Fruit fly (Drosophila melanogaster): Measurements from ENCODE around the gene CG7246.

CG7246 gene

DNA sequence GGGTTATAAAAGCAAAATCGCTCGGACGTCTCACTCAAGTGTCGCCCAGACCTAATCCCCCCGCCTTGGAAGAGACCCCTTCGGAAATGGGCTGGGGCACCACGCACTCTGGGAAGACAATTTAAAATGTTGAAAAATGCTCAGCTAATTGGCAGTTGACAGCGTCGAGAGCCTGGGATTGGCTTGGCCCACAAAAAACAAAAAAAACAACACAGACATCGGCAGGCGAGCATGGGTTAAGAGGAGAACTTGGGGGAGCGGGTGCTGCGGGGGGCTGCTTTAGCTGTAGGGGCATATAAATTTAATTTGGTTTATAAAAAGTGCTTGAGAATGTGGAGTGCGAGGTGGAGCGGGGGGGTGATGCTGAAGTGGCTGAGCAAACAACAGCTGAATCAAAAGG lies 41.6 kb upstream of the CG7246 start (continued):
- TF ChIP-seq CG1647 (GFP tag; optimal IDR thresholded peaks at IDR 0.05) (no peak), Pdp1 (GFP tag; optimal IDR thresholded peaks at IDR 0.05) (peak in 1 of 2 experiments; percentile 12), pb (GFP tag; optimal IDR thresholded peaks at IDR 0.05) (no peak), CG10979 (tag; optimal IDR thresholded peaks at IDR 0.05) (no peak), repo (GFP tag; optimal IDR thresholded peaks at IDR 0.05) (no peak), Doc3 (GFP tag; IDR thresholded peaks at IDR 0.05; ENCODE audit: partially characterized antibody) (no peak), abd-A (tag; optimal IDR thresholded peaks at IDR 0.05) (peak; percentile 67), z (GFP tag; IDR thresholded peaks at IDR 0.05) (peak; percentile 47; the same call in 1 of the 3 replicates), bowl (GFP tag; IDR thresholded peaks at IDR 0.05) (no peak), CG14860 (GFP tag; IDR thresholded peaks at IDR 0.05; ENCODE audit: partially characterized antibody) (no peak), fd3F (GFP tag; optimal IDR thresholded peaks at IDR 0.05) (no peak), Med (GFP tag) (peak; percentile 51), CG6683 (GFP tag; optimal IDR thresholded peaks at IDR 0.05) (no peak), CG1603 (tag; optimal IDR thresholded peaks at IDR 0.05) (no peak), ken (GFP tag; IDR thresholded peaks at IDR 0.05) (no peak), CG30403 (GFP tag; optimal IDR thresholded peaks at IDR 0.05) (no peak), B-H1 (GFP tag; IDR thresholded peaks at IDR 0.05) (no peak), CG6272 (GFP tag; IDR thresholded peaks at IDR 0.05) (no peak), Nf-YB (GFP tag; optimal IDR thresholded peaks at IDR 0.05) (peak; percentile 15), Sox100B (GFP tag; optimal IDR thresholded peaks at IDR 0.05) (no peak), Ets65A (GFP tag) (peak; percentile 36), row (GFP tag; IDR thresholded peaks at IDR 0.05) (peak; percentile 22; the same call in 2 of the 3 replicates), gcm2 (GFP tag; optimal IDR thresholded peaks at IDR 0.05) (no peak), yki (optimal IDR thresholded peaks at IDR 0.05) (no peak), CG18619 (GFP tag; optimal IDR thresholded peaks at IDR 0.05) (no peak), Mrtf (GFP tag; IDR thresholded peaks at IDR 0.05) (no peak), CG12769 (tag; optimal IDR thresholded peaks at IDR 0.05) (peak; percentile 51), pnt (GFP tag; optimal IDR thresholded peaks at IDR 0.05) (no peak), sd (tag; optimal IDR thresholded peaks at IDR 0.05) (peak; percentile 15), CG2889 (GFP tag; IDR thresholded peaks at IDR 0.05) (no peak), Scr (GFP tag; IDR thresholded peaks at IDR 0.05; ENCODE audit: partially characterized antibody) (no peak), D19B (GFP tag; optimal IDR thresholded peaks at IDR 0.05) (no peak), HmgD (GFP tag; optimal IDR thresholded peaks at IDR 0.05) (no peak), crol (GFP tag; IDR thresholded peaks at IDR 0.05) (peak; percentile 88), odd (GFP tag; optimal IDR thresholded peaks at IDR 0.05) (no peak), CG3163 (GFP tag; optimal IDR thresholded peaks at IDR 0.05) (no peak), CG10321 (GFP tag; IDR thresholded peaks at IDR 0.05) (no peak), lab (GFP tag; optimal IDR thresholded peaks at IDR 0.05) (peak; percentile 10), CG7357 (GFP tag; IDR thresholded peaks at IDR 0.05) (no peak), klu (GFP tag; IDR thresholded peaks at IDR 0.05) (0 out of 2 replicates have a peak, but pooled peaks have one; percentile 8), ash1 (GFP tag; optimal IDR thresholded peaks at IDR 0.05) (no peak), Side (GFP tag; optimal IDR thresholded peaks at IDR 0.05) (no peak), CG18599 (GFP tag; optimal IDR thresholded peaks at IDR 0.05) (peak; percentile 14), prd (optimal IDR thresholded peaks at IDR 0.05) (no peak), prd (GFP tag; IDR thresholded peaks at IDR 0.05) (no peak), nau (GFP tag; optimal IDR thresholded peaks at IDR 0.05) (peak; percentile 62), YL-1 (GFP tag; optimal IDR thresholded peaks at IDR 0.05) (no peak), ems (GFP tag; optimal IDR thresholded peaks at IDR 0.05) (no peak), Antp (GFP tag; optimal IDR thresholded peaks at IDR 0.05) (no peak), CG10543 (GFP tag; optimal IDR thresholded peaks at IDR 0.05) (peak; percentile 16), dati (GFP tag; IDR thresholded peaks at IDR 0.05) (no peak), CG10209 (GFP tag; optimal IDR thresholded peaks at IDR 0.05) (no peak)
